Fruit fly (Drosophila melanogaster) whole organism, embryonic: ENCODE measurements around the gene CG31710.

Experiments used
- ATbp ChIP-seq: fragments of 200-800 bp; sonication (Bioruptor generic); optimal IDR thresholded peaks from 2 replicates; lab custom pipeline; 2017; ENCODE audit warnings: missing biosample characterization, mild to moderate bottlenecking, missing genetic modification characterization, missing genetic modification reagents
- C15 ChIP-seq: fragments of 200-800 bp; sonication (Bioruptor generic); IDR thresholded peaks from 3 replicates; pipeline ENCODE4 v1.3.6; 2022; ENCODE audit warnings: missing biosample characterization, missing genetic modification characterization
- CG10543 ChIP-seq: fragments of 200-800 bp; sonication (Bioruptor generic); optimal IDR thresholded peaks from 3 replicates; lab custom pipeline; 2017; ENCODE audit warnings: missing biosample characterization, mild to moderate bottlenecking, missing genetic modification characterization, moderate library complexity
- CG10654 ChIP-seq: fragments of 200-800 bp; sonication (Bioruptor generic); optimal IDR thresholded peaks from 2 replicates; lab custom pipeline; 2016; ENCODE audit warnings: missing biosample characterization, missing genetic modification characterization
- CG12104 ChIP-seq: fragments of 200-800 bp; sonication (Bioruptor generic); optimal IDR thresholded peaks from 3 replicates; lab custom pipeline; 2016; ENCODE audit warnings: missing biosample characterization, missing genetic modification characterization
- CG13424 ChIP-seq: fragments of 200-800 bp; sonication (Bioruptor generic); optimal IDR thresholded peaks from 2 replicates; lab custom pipeline; 2019; ENCODE audit warnings: missing biosample characterization, mild to moderate bottlenecking, missing genetic modification characterization, moderate library complexity
- CG14441 ChIP-seq: fragments of 200-800 bp; sonication (Bioruptor generic); IDR thresholded peaks from 2 replicates; pipeline ENCODE4 v1.3.6; 2022; ENCODE audit warnings: missing biosample characterization, missing genetic modification characterization
- CG16813 ChIP-seq: fragments of 200-800 bp; sonication (Bioruptor generic); IDR thresholded peaks from 3 replicates; pipeline ENCODE4 v1.3.6; 2022; ENCODE audit warnings: missing biosample characterization, missing genetic modification characterization; ENCODE audit not compliant: partially characterized antibody
- CG16863 ChIP-seq: fragments of 200-800 bp; sonication (Bioruptor generic); optimal IDR thresholded peaks from 3 replicates; lab custom pipeline; 2016; ENCODE audit warnings: missing biosample characterization, missing genetic modification characterization
- CG18599 ChIP-seq: fragments of 200-800 bp; sonication (Bioruptor generic); optimal IDR thresholded peaks from 3 replicates; lab custom pipeline; 2017; ENCODE audit warnings: missing biosample characterization, missing genetic modification characterization, mild to moderate bottlenecking, moderate library complexity, missing genetic modification reagents
- CG18619 ChIP-seq: fragments of 200-800 bp; sonication (Bioruptor generic); optimal IDR thresholded peaks from 3 replicates; lab custom pipeline; 2017; ENCODE audit warnings: missing biosample characterization, mild to moderate bottlenecking, missing genetic modification characterization
- CG30431 ChIP-seq: fragments of 200-800 bp; sonication (Bioruptor generic); optimal IDR thresholded peaks from 2 replicates; lab custom pipeline; 2017; ENCODE audit warnings: missing biosample characterization, missing genetic modification characterization
- CG33557 ChIP-seq: fragments of 200-800 bp; sonication (Bioruptor generic); optimal IDR thresholded peaks from 2 replicates; lab custom pipeline; 2019; ENCODE audit warnings: missing biosample characterization, mild to moderate bottlenecking, missing genetic modification characterization, moderate library complexity
- CG34224 ChIP-seq: fragments of 200-800 bp; sonication (Bioruptor generic); IDR thresholded peaks from 3 replicates; pipeline ENCODE4 v1.3.6; 2022; ENCODE audit warnings: missing biosample characterization, missing genetic modification characterization; ENCODE audit not compliant: partially characterized antibody
- CG34422 ChIP-seq: fragments of 200-800 bp; sonication (Bioruptor generic); IDR thresholded peaks from 3 replicates; pipeline ENCODE4 v1.3.6; 2022; ENCODE audit warnings: missing biosample characterization, missing genetic modification characterization
- CG3995 ChIP-seq: fragments of 200-800 bp; sonication (Bioruptor generic); optimal IDR thresholded peaks from 3 replicates; lab custom pipeline; 2016; ENCODE audit warnings: missing biosample characterization, missing genetic modification characterization
- CG4617 ChIP-seq: fragments of 200-800 bp; sonication (Bioruptor generic); optimal IDR thresholded peaks from 3 replicates; lab custom pipeline; 2016; ENCODE audit warnings: missing biosample characterization, missing genetic modification characterization, borderline replicate concordance
- CG6272 ChIP-seq: fragments of 200-800 bp; sonication (Bioruptor generic); IDR thresholded peaks from 2 replicates; pipeline ENCODE4 v1.3.6; 2022; ENCODE audit warnings: missing biosample characterization, missing genetic modification characterization
- CG7839 ChIP-seq: fragments of 200-800 bp; sonication (Bioruptor generic); optimal IDR thresholded peaks from 3 replicates; lab custom pipeline; 2018; ENCODE audit warnings: missing biosample characterization, mild to moderate bottlenecking, missing genetic modification characterization, moderate library complexity
- CTCF ChIP-seq: fragments of 200-800 bp; sonication (Bioruptor generic); optimal IDR thresholded peaks from 2 replicates; lab custom pipeline; 2017; ENCODE audit warnings: missing biosample characterization, mild to moderate bottlenecking, missing genetic modification characterization, moderate library complexity
- D19B ChIP-seq: fragments of 200-800 bp; sonication (Bioruptor generic); optimal IDR thresholded peaks from 2 replicates; lab custom pipeline; 2017; ENCODE audit warnings: missing biosample characterization, mild to moderate bottlenecking, missing genetic modification characterization
- Deaf1 ChIP-seq: fragments of 200-800 bp; optimal IDR thresholded peaks from 3 replicates; lab custom pipeline; 2019; ENCODE audit warnings: missing biosample characterization, mild to moderate bottlenecking, missing genetic modification characterization, moderate library complexity
- Drgx ChIP-seq: fragments of 200-800 bp; sonication (Bioruptor generic); IDR thresholded peaks from 2 replicates; pipeline ENCODE4 v1.3.6; 2022; ENCODE audit warnings: missing biosample characterization, missing genetic modification characterization
- H2.0 ChIP-seq: fragments of 200-800 bp; sonication (Bioruptor generic); IDR thresholded peaks from 2 replicates; pipeline ENCODE4 v1.3.6; 2022; ENCODE audit warnings: missing biosample characterization, missing genetic modification characterization
- HHEX ChIP-seq: fragments of 200-800 bp; sonication (Bioruptor generic); optimal IDR thresholded peaks from 3 replicates; lab custom pipeline; 2017; ENCODE audit warnings: missing biosample characterization, mild to moderate bottlenecking, missing genetic modification characterization, missing genetic modification reagents
- Hmx ChIP-seq: fragments of 200-800 bp; sonication (Bioruptor generic); optimal IDR thresholded peaks from 2 replicates; lab custom pipeline; 2016; ENCODE audit warnings: missing biosample characterization, missing genetic modification characterization
- Hr78 ChIP-seq, 2 experiments: fragments of 200-800 bp in 1 of 2; fragments of >200 bp in 1 of 2; sonication (Bioruptor generic) in 1 of 2; optimal IDR thresholded peaks; 2 replicates each; lab custom pipeline; 2017 to 2019; ENCODE audit warnings: missing biosample characterization in 2 of 2, missing genetic modification characterization in 2 of 2, mild to moderate bottlenecking in 1 of 2, moderate library complexity in 1 of 2
- Lhr ChIP-seq: fragments of 200-800 bp; sonication (Bioruptor generic); optimal IDR thresholded peaks from 3 replicates; lab custom pipeline; 2017; ENCODE audit warnings: mild to moderate bottlenecking, missing biosample characterization, missing genetic modification reagents, missing genetic modification characterization
- Lim3 ChIP-seq: fragments of 200-800 bp; sonication (Bioruptor generic); IDR thresholded peaks from 2 replicates; pipeline ENCODE4 v1.3.6; 2022; ENCODE audit warnings: missing biosample characterization, missing genetic modification characterization
- MTF-1 ChIP-seq: fragments of 200-800 bp; sonication (Bioruptor generic); optimal IDR thresholded peaks from 2 replicates; lab custom pipeline; 2018; ENCODE audit warnings: missing biosample characterization, mild to moderate bottlenecking, missing genetic modification characterization, borderline replicate concordance
- Neu2 ChIP-seq: fragments of 200-800 bp; sonication (Bioruptor generic); optimal IDR thresholded peaks from 3 replicates; lab custom pipeline; 2016; ENCODE audit warnings: missing biosample characterization, missing genetic modification characterization, borderline replicate concordance
- Rfx ChIP-seq: fragments of 200-800 bp; sonication (Bioruptor generic); IDR thresholded peaks from 2 replicates; pipeline ENCODE4 v1.3.6; 2022; ENCODE audit warnings: missing biosample characterization, missing genetic modification characterization
- Six4 ChIP-seq: fragments of 200-800 bp; sonication (Bioruptor generic); optimal IDR thresholded peaks from 2 replicates; lab custom pipeline; 2016; ENCODE audit warnings: missing biosample characterization, missing genetic modification characterization
- ash1 ChIP-seq: fragments of 200-800 bp; sonication (Bioruptor generic); optimal IDR thresholded peaks from 2 replicates; lab custom pipeline; 2018; ENCODE audit warnings: missing biosample characterization, mild to moderate bottlenecking, missing genetic modification characterization
- cas ChIP-seq: fragments of 200-800 bp; sonication (Bioruptor generic); IDR thresholded peaks from 2 replicates; pipeline ENCODE4 v1.3.6; 2022; ENCODE audit warnings: missing biosample characterization, missing genetic modification characterization
- corto ChIP-seq: fragments of 200-800 bp; sonication (Bioruptor generic); optimal IDR thresholded peaks from 2 replicates; lab custom pipeline; 2016; ENCODE audit warnings: missing biosample characterization, mild to moderate bottlenecking, missing genetic modification characterization, moderate library complexity
- crp ChIP-seq, 2 experiments: fragments of 200-800 bp; sonication (Bioruptor generic); optimal IDR thresholded peaks; 2 replicates in 1 of 2; 3 replicates in 1 of 2; lab custom pipeline; 2017; ENCODE audit warnings: missing biosample characterization in 2 of 2, missing genetic modification characterization in 2 of 2, mild to moderate bottlenecking in 1 of 2, moderate library complexity in 1 of 2
- dpn ChIP-seq, 2 experiments: fragments of 200-800 bp; sonication (Bioruptor generic); optimal IDR thresholded peaks; 3 replicates each; lab custom pipeline; 2016; ENCODE audit warnings: missing biosample characterization in 2 of 2, missing genetic modification characterization in 2 of 2
- ewg ChIP-seq: fragments of 200-800 bp; sonication (Bioruptor generic); optimal IDR thresholded peaks from 3 replicates; lab custom pipeline; 2017; ENCODE audit warnings: mild to moderate bottlenecking, missing biosample characterization, missing genetic modification reagents, missing genetic modification characterization
- fd102C ChIP-seq: fragments of 200-800 bp; sonication (Bioruptor generic); optimal IDR thresholded peaks from 2 replicates; lab custom pipeline; 2018; ENCODE audit warnings: missing biosample characterization, mild to moderate bottlenecking, missing genetic modification characterization, moderate library complexity
- fd64A ChIP-seq: fragments of 200-800 bp; sonication (Bioruptor generic); optimal IDR thresholded peaks from 3 replicates; lab custom pipeline; 2018; ENCODE audit warnings: missing biosample characterization, mild to moderate bottlenecking, missing genetic modification characterization
- gcm ChIP-seq: fragments of 200-800 bp; sonication (Bioruptor generic); optimal IDR thresholded peaks from 2 replicates; lab custom pipeline; 2019; ENCODE audit warnings: missing biosample characterization, mild to moderate bottlenecking, missing genetic modification characterization, moderate library complexity
- gcm2 ChIP-seq: fragments of 200-800 bp; sonication (Bioruptor generic); optimal IDR thresholded peaks from 2 replicates; lab custom pipeline; 2016; ENCODE audit warnings: missing biosample characterization, missing genetic modification characterization
- hb ChIP-seq: fragments of 200-800 bp; sonication (Bioruptor generic); IDR thresholded peaks from 3 replicates; pipeline ENCODE4 v1.3.6; 2022; ENCODE audit warnings: missing biosample characterization, missing genetic modification characterization; ENCODE audit not compliant: partially characterized antibody
- nau ChIP-seq: fragments of 200-800 bp; sonication (Bioruptor generic); optimal IDR thresholded peaks from 3 replicates; lab custom pipeline; 2017; ENCODE audit warnings: missing biosample characterization, mild to moderate bottlenecking, missing genetic modification characterization, missing genetic modification reagents
- row ChIP-seq: fragments of 200-800 bp; sonication (Bioruptor generic); IDR thresholded peaks from 3 replicates; pipeline ENCODE4 v1.3.6; 2022; ENCODE audit warnings: missing biosample characterization, missing genetic modification characterization
- sd ChIP-seq: fragments of 200-800 bp; sonication (Bioruptor generic); optimal IDR thresholded peaks from 3 replicates; lab custom pipeline; 2018; ENCODE audit warnings: missing biosample characterization, mild to moderate bottlenecking, missing genetic modification characterization, moderate library complexity
- tio ChIP-seq: fragments of 200-800 bp; sonication (Bioruptor generic); optimal IDR thresholded peaks from 2 replicates; lab custom pipeline; 2017; ENCODE audit warnings: missing biosample characterization, missing genetic modification characterization, inconsistent platforms
- twi ChIP-seq: fragments of 200-800 bp; optimal IDR thresholded peaks from 2 replicates; lab custom pipeline; 2019; ENCODE audit warnings: missing biosample characterization, mild to moderate bottlenecking, missing genetic modification characterization, moderate library complexity
- wor ChIP-seq: fragments of 200-800 bp; sonication (Bioruptor generic); IDR thresholded peaks from 2 replicates; pipeline ENCODE4 v1.3.6; 2022; ENCODE audit warnings: missing biosample characterization, missing genetic modification characterization

The CG31710 gene

dm6 chr2L:9660516-9660920 lies 45.2 kb downstream of the CG31710 start (continued):
- TF ChIP-seq CG33557 (no peak), twi (tag; lab: Kevin White, UChicago) (no peak), Drgx (GFP tag; lab: Robert Waterston, UW) (0 out of 2 replicates have a peak, but pooled peaks have one; percentile 29), dpn (GFP tag; optimal IDR thresholded peaks at IDR 0.05; lab: Kevin White, UChicago) (peak; percentile 46 to 62), nau (GFP tag; lab: Kevin White, UChicago) (peak; percentile 69), corto (no peak), CG10543 (GFP tag; lab: Kevin White, UChicago) (peak; percentile 88), fd102C (GFP tag; lab: Kevin White, UChicago) (no peak), CG3995 (no peak), CG13424 (tag; lab: Kevin White, UChicago) (peak; percentile 81), CG18599 (GFP tag; lab: Kevin White, UChicago) (peak; percentile 96), CG6272 (peak; percentile 50), hb (no peak), D19B (GFP tag; lab: Kevin White, UChicago) (peak; percentile 68), ash1 (no peak), H2.0 (GFP tag; lab: Robert Waterston, UW) (0 out of 2 replicates have a peak, but pooled peaks have one; percentile 25), CG30431 (GFP tag; lab: Kevin White, UChicago) (peak; percentile 40), CG4617 (GFP tag; lab: Kevin White, UChicago) (no peak), CG34422 (GFP tag; lab: Robert Waterston, UW) (peak; percentile 63; the same call in 2 of the 3 replicates), wor (peak; percentile 44), Rfx (GFP tag; lab: Robert Waterston, UW) (peak; percentile 72), ATbp (GFP tag; lab: Kevin White, UChicago) (peak; percentile 64), row (GFP tag; lab: Robert Waterston, UW) (peak; percentile 87), CG7839 (peak; percentile 87), tio (peak; percentile 52), C15 (GFP tag; lab: Robert Waterston, UW) (peak; percentile 50; the same call in 1 of the 3 replicates), sd (tag; lab: Kevin White, UChicago) (peak; percentile 27), CG34224 (GFP tag; lab: Robert Waterston, UW) (no peak), crp (GFP tag; optimal IDR thresholded peaks at IDR 0.05; lab: Kevin White, UChicago) (peak in 1 of 2 experiments; percentile 5), CG16813 (GFP tag; lab: Robert Waterston, UW) (no peak), ewg (GFP tag; lab: Kevin White, UChicago) (peak; percentile 82), fd64A (GFP tag; lab: Kevin White, UChicago) (no peak), CG14441 (GFP tag; lab: Robert Waterston, UW) (peak; percentile 69), Deaf1 (tag; lab: Kevin White, UChicago) (peak; percentile 63), gcm2 (GFP tag; lab: Kevin White, UChicago) (peak; percentile 1), CG10654 (GFP tag; lab: Kevin White, UChicago) (peak; percentile 32), Lim3 (GFP tag; lab: Robert Waterston, UW) (no peak), CG16863 (no peak), CG12104 (GFP tag; lab: Kevin White, UChicago) (peak; percentile 38), MTF-1 (GFP tag; lab: Kevin White, UChicago) (no peak), cas (GFP tag; lab: Robert Waterston, UW) (no peak), HHEX (GFP tag; lab: Kevin White, UChicago) (peak; percentile 78), Six4 (GFP tag; lab: Kevin White, UChicago) (no peak), Hmx (no peak), Lhr (GFP tag; lab: Kevin White, UChicago) (no peak), gcm (GFP tag; lab: Kevin White, UChicago) (no peak), CTCF (no peak), Neu2 (GFP tag; lab: Kevin White, UChicago) (no peak), CG18619 (GFP tag; lab: Kevin White, UChicago) (peak; percentile 78), Hr78 (GFP tag; optimal IDR thresholded peaks at IDR 0.05; lab: Kevin White, UChicago) (no peak)
